Fruit fly (Drosophila melanogaster): Measurements from ENCODE around the gene CG5555.
A peak's percentile ranks its signal among the peaks of the same experiment; 100 is the strongest.

dm6 chr3R:19162135-19162616 is 18.2 kb downstream of the CG5555 start, which contains the start of the genes CG42359 and Nsun5:
- TF ChIP-seq Mnt (GFP tag; optimal IDR thresholded peaks at IDR 0.05) (peak; percentile 98), CG7101 (tag; optimal IDR thresholded peaks at IDR 0.05) (peak; percentile 97), kay (GFP tag; ENCODE audit: borderline replicate concordance) (no peak), cnc (optimal IDR thresholded peaks at IDR 0.05) (no peak), Crg-1 (GFP tag; optimal IDR thresholded peaks at IDR 0.05) (peak; percentile 66), CG11617 (GFP tag; optimal IDR thresholded peaks at IDR 0.05) (peak; percentile 81), CG7045 (GFP tag; optimal IDR thresholded peaks at IDR 0.05) (peak; percentile 67)
